Worm (Caenorhabditis elegans) whole organism, mixed stage, embryonic: ENCODE data around the gene Y51H4A.941.

ENCODE experiments used
- lsy-2 ChIP-seq: fragments of 150-350 bp; optimal IDR thresholded peaks from 2 replicates; lab custom pipeline; 2014; ENCODE audit warnings: missing biosample characterization, missing genetic modification characterization
- unc-62 ChIP-seq: fragments of 150-350 bp; optimal IDR thresholded peaks from 2 replicates; lab custom pipeline; 2014; ENCODE audit warnings: missing biosample characterization, missing genetic modification reagents, missing genetic modification characterization

DNA sequence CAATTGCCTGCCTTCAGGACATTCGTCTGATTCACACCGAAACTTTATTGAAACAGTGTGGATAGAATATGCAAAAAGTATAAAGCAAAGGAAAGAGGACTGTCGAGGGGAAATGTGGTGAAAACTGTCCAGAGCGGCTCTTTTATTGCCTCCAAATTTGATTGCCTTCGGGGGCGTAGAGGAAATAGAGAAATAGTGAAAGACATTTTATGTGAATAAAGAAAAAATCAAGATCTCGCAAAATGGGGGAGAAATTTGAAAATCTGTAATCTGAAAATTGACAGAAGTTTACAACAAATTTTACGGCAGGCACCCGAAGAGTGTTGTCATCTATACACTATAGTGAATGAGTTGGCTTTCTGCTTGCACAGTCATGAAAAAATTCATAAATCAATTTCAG, 46.3 kb upstream of the Y51H4A.941 start, which contains the start of gene Y51H4A.24:
- TF ChIP-seq unc-62 (GFP tag; lab: Kevin White, UChicago) (no peak), lsy-2 (tag; lab: Kevin White, UChicago) (no peak)
